Fruit fly (Drosophila melanogaster): ENCODE results near the gene CG1537.
A peak's percentile ranks its signal among the peaks of the same experiment; 100 is the strongest.

CG1537 gene

dm6 chrX:11081242-11081641 is 18.3 kb upstream of the CG1537 start (continued):
- TF ChIP-seq Doc3 (GFP tag; IDR thresholded peaks at IDR 0.05; ENCODE audit: partially characterized antibody) = no peak
- no peak for TF ChIP-seq Tbp (GFP tag; optimal IDR thresholded peaks at IDR 0.05)
- TF ChIP-seq gce (GFP tag; IDR thresholded peaks at IDR 0.05) = 0 out of 3 replicates have a peak, but pooled peaks have one; percentile 24
- no peak for TF ChIP-seq zen2 (GFP tag; IDR thresholded peaks at IDR 0.05; ENCODE audit: partially characterized antibody)
- TF ChIP-seq sens (GFP tag) = peak; percentile 78
- peak; percentile 5 for TF ChIP-seq D19B (GFP tag; optimal IDR thresholded peaks at IDR 0.05)
- TF ChIP-seq CG32532 (GFP tag; IDR thresholded peaks at IDR 0.05) = peak; percentile 31; the same call in 1 of the 2 replicates
- no peak for TF ChIP-seq Mad (GFP tag; optimal IDR thresholded peaks at IDR 0.05)
- TF ChIP-seq Dek (tag; optimal IDR thresholded peaks at IDR 0.05) = peak; percentile 19
- TF ChIP-seq hbn (GFP tag; IDR thresholded peaks at IDR 0.05; ENCODE audit: partially characterized antibody) = no peak
- TF ChIP-seq NK7.1 (GFP tag; optimal IDR thresholded peaks at IDR 0.05) = no peak
- peak; percentile 64 for TF ChIP-seq CG2120 (GFP tag; optimal IDR thresholded peaks at IDR 0.05)
- no peak; the same call in 1 of the 2 replicates for TF ChIP-seq Rfx (GFP tag; IDR thresholded peaks at IDR 0.05)
- TF ChIP-seq Drgx (GFP tag; IDR thresholded peaks at IDR 0.05) = peak; percentile 58
- TF ChIP-seq zf30C (GFP tag; optimal IDR thresholded peaks at IDR 0.05) = no peak
- TF ChIP-seq chm (GFP tag; IDR thresholded peaks at IDR 0.05) = no peak
- no peak for TF ChIP-seq kah (GFP tag; optimal IDR thresholded peaks at IDR 0.05)
- TF ChIP-seq CG15269 (tag; optimal IDR thresholded peaks at IDR 0.05) = peak; percentile 71
- TF ChIP-seq slbo (GFP tag; IDR thresholded peaks at IDR 0.05) = peak; percentile 57
- TF ChIP-seq Hr51 (GFP tag; optimal IDR thresholded peaks at IDR 0.05) = peak in 1 of 2 experiments; percentile 75
- no peak for TF ChIP-seq ab (GFP tag; optimal IDR thresholded peaks at IDR 0.05)
- no peak for TF ChIP-seq CG10147 (GFP tag; optimal IDR thresholded peaks at IDR 0.05)
- TF ChIP-seq tup (GFP tag; optimal IDR thresholded peaks at IDR 0.05) = no peak
- TF ChIP-seq CG4282 (GFP tag; optimal IDR thresholded peaks at IDR 0.05) = no peak
- peak; percentile 77 for TF ChIP-seq lab (GFP tag; optimal IDR thresholded peaks at IDR 0.05)
- TF ChIP-seq CG13775 (GFP tag; optimal IDR thresholded peaks at IDR 0.05) = peak; percentile 32
- TF ChIP-seq oc (tag; optimal IDR thresholded peaks at IDR 0.05) = no peak
- 0 out of 2 replicates have a peak, but pooled peaks have one; percentile 21 for TF ChIP-seq CG9932 (GFP tag; IDR thresholded peaks at IDR 0.05)
- TF ChIP-seq CG7786 (GFP tag; optimal IDR thresholded peaks at IDR 0.05) = no peak
- no peak for TF ChIP-seq CTCF (GFP tag; optimal IDR thresholded peaks at IDR 0.05)
- no peak for TF ChIP-seq slp2 (GFP tag; optimal IDR thresholded peaks at IDR 0.05)
- no peak for TF ChIP-seq CG16813 (GFP tag; IDR thresholded peaks at IDR 0.05; ENCODE audit: partially characterized antibody)
- 0 out of 3 replicates have a peak, but pooled peaks have one; percentile 22 for TF ChIP-seq H15 (GFP tag; IDR thresholded peaks at IDR 0.05)
- no peak for TF ChIP-seq B-H2 (GFP tag; optimal IDR thresholded peaks at IDR 0.05)
- peak; percentile 51; the same call in 1 of the 2 replicates for TF ChIP-seq ranshi (GFP tag; IDR thresholded peaks at IDR 0.05)
- no peak for TF ChIP-seq CG10654 (GFP tag; optimal IDR thresholded peaks at IDR 0.05)
- peak; percentile 52 for TF ChIP-seq Hand (GFP tag; optimal IDR thresholded peaks at IDR 0.05)
- TF ChIP-seq CG12071 (GFP tag; optimal IDR thresholded peaks at IDR 0.05) = peak; percentile 5
- peak; percentile 70 for TF ChIP-seq nmo (GFP tag; optimal IDR thresholded peaks at IDR 0.05)
- no peak for TF ChIP-seq CG8281 (tag; optimal IDR thresholded peaks at IDR 0.05)
- TF ChIP-seq mam (GFP tag; optimal IDR thresholded peaks at IDR 0.05) = peak; percentile 25
- TF ChIP-seq CG11504 (tag; optimal IDR thresholded peaks at IDR 0.05) = peak; percentile 60
- TF ChIP-seq CG4404 (GFP tag; IDR thresholded peaks at IDR 0.05) = no peak
- no peak for TF ChIP-seq CG17612 (GFP tag; IDR thresholded peaks at IDR 0.05)
- TF ChIP-seq CG31441 (GFP tag; IDR thresholded peaks at IDR 0.05) = peak; percentile 40; the same call in 1 of the 2 replicates
- TF ChIP-seq CG10209 (GFP tag; optimal IDR thresholded peaks at IDR 0.05) = peak; percentile 49
- TF ChIP-seq dati (GFP tag; IDR thresholded peaks at IDR 0.05) = no peak
- no peak for TF ChIP-seq MESR4 (GFP tag; optimal IDR thresholded peaks at IDR 0.05)
- no peak for TF ChIP-seq ci (GFP tag; IDR thresholded peaks at IDR 0.05)
- TF ChIP-seq CG31388 (GFP tag; optimal IDR thresholded peaks at IDR 0.05) = no peak
- no peak for TF ChIP-seq unc-4 (GFP tag; IDR thresholded peaks at IDR 0.05; ENCODE audit: partially characterized antibody)
- TF ChIP-seq Lpt (GFP tag; optimal IDR thresholded peaks at IDR 0.05) = no peak
